Fruit fly (Drosophila melanogaster): ENCODE data around the gene yem.
A peak's percentile ranks its signal among the peaks of the same experiment; 100 is the strongest.

The yem gene

DNA sequence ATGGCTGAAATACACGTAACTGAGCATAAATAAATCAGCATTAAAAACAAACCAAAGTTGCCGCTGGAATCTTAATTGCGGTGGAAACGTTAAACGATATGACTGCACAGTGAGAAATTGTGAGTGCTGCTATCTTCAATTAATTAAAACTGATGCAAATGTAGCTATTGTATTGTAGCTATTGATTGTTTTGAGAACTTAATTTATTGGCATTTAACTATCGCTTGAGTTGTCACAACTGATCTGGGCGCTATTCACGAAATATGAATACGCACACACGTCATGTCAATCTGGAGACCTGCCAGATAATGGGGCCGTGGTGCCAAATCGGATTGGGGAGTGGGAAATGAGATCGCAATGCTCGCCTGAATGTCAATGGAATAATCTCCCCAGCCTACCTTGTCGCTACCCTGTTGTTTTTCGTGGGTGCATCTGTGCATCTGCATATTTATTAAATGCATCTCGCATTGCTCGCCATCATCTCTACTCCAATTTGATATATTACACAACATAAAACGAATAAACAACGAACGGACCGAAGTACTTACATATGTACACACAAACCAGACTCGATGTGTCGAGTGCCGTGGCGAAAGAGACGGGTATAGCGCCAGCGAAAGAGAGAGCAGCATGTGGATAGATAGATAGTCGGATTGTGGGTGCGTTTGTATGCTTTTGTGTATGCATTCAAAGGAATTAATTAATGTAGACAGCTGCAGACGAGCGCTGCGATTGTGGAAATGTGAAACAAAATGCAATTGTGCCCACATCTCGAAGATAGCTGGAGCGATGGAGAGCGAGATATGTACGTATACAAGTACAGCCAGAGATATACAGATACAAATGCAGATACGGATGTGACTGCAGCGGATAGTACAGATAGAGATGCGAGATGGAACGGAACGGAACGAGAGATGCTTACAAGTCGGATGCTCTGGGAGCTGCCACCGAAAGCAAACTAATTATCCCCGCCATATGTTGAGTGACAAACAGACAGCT lies 38.9 kb downstream of the yem start (continued):
- TF ChIP-seq prd (optimal IDR thresholded peaks at IDR 0.05) (no peak), prd (GFP tag; IDR thresholded peaks at IDR 0.05) (no peak), gsb-n (tag; optimal IDR thresholded peaks at IDR 0.05) (no peak), CG6791 (GFP tag; IDR thresholded peaks at IDR 0.05; ENCODE audit: partially characterized antibody) (no peak), CG10959 (GFP tag; IDR thresholded peaks at IDR 0.05) (no peak), CG6683 (GFP tag; optimal IDR thresholded peaks at IDR 0.05) (no peak), B-H2 (GFP tag; optimal IDR thresholded peaks at IDR 0.05) (no peak), insv (GFP tag; optimal IDR thresholded peaks at IDR 0.05) (no peak), CG1024 (GFP tag; IDR thresholded peaks at IDR 0.05) (no peak), phol (tag; optimal IDR thresholded peaks at IDR 0.05) (no peak), ttk (GFP tag; IDR thresholded peaks at IDR 0.05) (no peak), CG9817 (tag; optimal IDR thresholded peaks at IDR 0.05) (no peak), CG15011 (GFP tag; optimal IDR thresholded peaks at IDR 0.05) (no peak), Sin3A (optimal IDR thresholded peaks at IDR 0.05) (no peak), HLHmδ (GFP tag; optimal IDR thresholded peaks at IDR 0.05) (peak; percentile 70), CG11696 (GFP tag; IDR thresholded peaks at IDR 0.05) (no peak), tup (GFP tag; optimal IDR thresholded peaks at IDR 0.05) (no peak), CG33557 (GFP tag; optimal IDR thresholded peaks at IDR 0.05) (peak; percentile 45), zfh1 (GFP tag; IDR thresholded peaks at IDR 0.05) (0 out of 3 replicates have a peak, but pooled peaks have one; percentile 17), salm (tag; optimal IDR thresholded peaks at IDR 0.05) (no peak), CG10274 (GFP tag; optimal IDR thresholded peaks at IDR 0.05) (no peak), tio (GFP tag; optimal IDR thresholded peaks at IDR 0.05) (no peak), CG12299 (tag; optimal IDR thresholded peaks at IDR 0.05) (no peak), ash1 (GFP tag; optimal IDR thresholded peaks at IDR 0.05) (no peak), CG8944 (GFP tag; optimal IDR thresholded peaks at IDR 0.05) (no peak), fd102C (GFP tag; optimal IDR thresholded peaks at IDR 0.05) (no peak), CG6689 (GFP tag; IDR thresholded peaks at IDR 0.05) (no peak), CG10267 (tag; optimal IDR thresholded peaks at IDR 0.05) (no peak), Dp (GFP tag; optimal IDR thresholded peaks at IDR 0.05) (no peak), CTCF (GFP tag; optimal IDR thresholded peaks at IDR 0.05) (peak; percentile 29), trem (tag; optimal IDR thresholded peaks at IDR 0.05) (no peak), kay (GFP tag; optimal IDR thresholded peaks at IDR 0.05) (no peak), Sox100B (GFP tag; optimal IDR thresholded peaks at IDR 0.05) (peak; percentile 14), CG42726 (GFP tag; IDR thresholded peaks at IDR 0.05; ENCODE audit: partially characterized antibody) (no peak), CG9932 (GFP tag; IDR thresholded peaks at IDR 0.05) (no peak), NK7.1 (GFP tag; optimal IDR thresholded peaks at IDR 0.05) (no peak), CG31388 (GFP tag; optimal IDR thresholded peaks at IDR 0.05) (no peak), YL-1 (GFP tag; optimal IDR thresholded peaks at IDR 0.05) (no peak), Six4 (GFP tag; optimal IDR thresholded peaks at IDR 0.05) (no peak), CG18011 (GFP tag; optimal IDR thresholded peaks at IDR 0.05) (no peak), oc (tag; optimal IDR thresholded peaks at IDR 0.05) (peak; percentile 32), CG14965 (GFP tag; optimal IDR thresholded peaks at IDR 0.05; ENCODE audit: borderline replicate concordance) (no peak), CG9609 (GFP tag; optimal IDR thresholded peaks at IDR 0.05) (no peak), Atf3 (GFP tag; optimal IDR thresholded peaks at IDR 0.05) (no peak), NC2β (GFP tag; optimal IDR thresholded peaks at IDR 0.05) (no peak), CG5953 (GFP tag; IDR thresholded peaks at IDR 0.05) (no peak), gsb (GFP tag; IDR thresholded peaks at IDR 0.05) (no peak), CG12071 (GFP tag; optimal IDR thresholded peaks at IDR 0.05) (peak; percentile 45), Atf-2 (GFP tag; optimal IDR thresholded peaks at IDR 0.05) (no peak), CG18619 (GFP tag; optimal IDR thresholded peaks at IDR 0.05) (no peak)

Data from whole organism, embryonic.